Fruit fly (Drosophila melanogaster): ENCODE results near the gene CG13946.

The CG13946 gene

DNA sequence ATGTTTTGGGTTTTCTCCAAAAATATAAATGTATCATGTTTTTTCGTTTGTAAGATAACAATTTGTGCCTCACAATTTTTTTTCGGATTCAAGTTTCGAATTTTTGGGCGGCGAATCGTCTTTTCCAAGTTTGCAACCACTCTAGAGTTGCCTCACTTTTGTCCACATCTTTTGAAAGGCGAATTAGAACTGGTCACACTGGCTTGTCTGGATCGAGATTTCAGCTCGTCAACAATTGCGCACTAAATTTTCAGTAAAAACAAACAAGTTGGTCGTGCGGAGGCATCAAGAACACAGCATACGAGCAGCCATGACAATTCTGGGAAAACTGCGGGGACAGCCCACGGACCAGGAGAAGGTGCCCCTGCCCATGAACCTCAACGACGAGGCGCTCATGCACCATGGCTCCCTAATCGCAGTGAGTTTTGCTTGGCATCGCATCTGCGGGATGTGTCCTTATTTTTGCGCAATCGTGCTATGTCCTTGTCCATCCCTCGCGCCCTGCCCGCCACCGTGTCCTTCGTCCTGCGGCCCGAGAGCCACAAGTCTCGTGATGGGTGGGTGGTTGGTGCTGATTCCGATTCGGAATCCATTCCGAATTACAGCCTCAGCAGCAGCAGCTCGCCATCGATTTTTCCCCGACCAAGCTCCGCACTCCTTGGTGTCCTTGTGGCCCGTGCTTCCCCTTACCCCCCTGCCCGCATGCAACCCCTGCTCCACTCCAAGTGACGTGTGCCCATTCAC lies 45.1 kb downstream of the CG13946 start, which contains the start of gene CG3662 (continued):
- TF ChIP-seq NC2α (GFP tag; optimal IDR thresholded peaks at IDR 0.05) (no peak), Hr51 (GFP tag; optimal IDR thresholded peaks at IDR 0.05) (no peak), E2f1 (GFP tag; IDR thresholded peaks at IDR 0.05) (no peak), CG4424 (GFP tag; optimal IDR thresholded peaks at IDR 0.05) (no peak), mld (GFP tag; IDR thresholded peaks at IDR 0.05; ENCODE audit: partially characterized antibody) (no peak), luna (GFP tag; optimal IDR thresholded peaks at IDR 0.05) (no peak), emc (GFP tag; optimal IDR thresholded peaks at IDR 0.05) (no peak), CG9876 (GFP tag; optimal IDR thresholded peaks at IDR 0.05) (no peak), al (GFP tag; IDR thresholded peaks at IDR 0.05) (no peak), CG11723 (GFP tag; optimal IDR thresholded peaks at IDR 0.05) (no peak), CG2120 (GFP tag; optimal IDR thresholded peaks at IDR 0.05) (peak; percentile 31), MESR4 (GFP tag; optimal IDR thresholded peaks at IDR 0.05) (peak; percentile 97), Poxn (GFP tag; IDR thresholded peaks at IDR 0.05) (no peak), ftz-f1 (GFP tag; optimal IDR thresholded peaks at IDR 0.05) (no peak), Ravus (GFP tag; IDR thresholded peaks at IDR 0.05) (no peak), CG10654 (GFP tag; optimal IDR thresholded peaks at IDR 0.05) (no peak), gsb (GFP tag; IDR thresholded peaks at IDR 0.05) (no peak), tna (GFP tag; IDR thresholded peaks at IDR 0.05; ENCODE audit: partially characterized antibody) (peak; percentile 10; the same call in 1 of the 2 replicates), Hmr (GFP tag; optimal IDR thresholded peaks at IDR 0.05) (peak; percentile 47), ap (GFP tag; IDR thresholded peaks at IDR 0.05) (no peak), gfzf (GFP tag; optimal IDR thresholded peaks at IDR 0.05) (peak; percentile 97), Sox100B (GFP tag; optimal IDR thresholded peaks at IDR 0.05) (no peak), CG31441 (GFP tag; IDR thresholded peaks at IDR 0.05) (no peak), psq (GFP tag; optimal IDR thresholded peaks at IDR 0.05) (no peak), eyg (GFP tag; optimal IDR thresholded peaks at IDR 0.05) (no peak), Jarid2 (GFP tag; optimal IDR thresholded peaks at IDR 0.05) (no peak), gro (GFP tag; optimal IDR thresholded peaks at IDR 0.05) (peak; percentile 33), CG32772 (GFP tag; IDR thresholded peaks at IDR 0.05) (no peak), CG32767 (GFP tag; IDR thresholded peaks at IDR 0.05) (0 out of 2 replicates have a peak, but pooled peaks have one; percentile 32), CG12236 (GFP tag; optimal IDR thresholded peaks at IDR 0.05) (no peak), dati (GFP tag; IDR thresholded peaks at IDR 0.05) (no peak), Myb (GFP tag; optimal IDR thresholded peaks at IDR 0.05) (peak; percentile 93), CG14014 (GFP tag; IDR thresholded peaks at IDR 0.05) (no peak), CG7839 (tag; optimal IDR thresholded peaks at IDR 0.05) (no peak)

DNA sequence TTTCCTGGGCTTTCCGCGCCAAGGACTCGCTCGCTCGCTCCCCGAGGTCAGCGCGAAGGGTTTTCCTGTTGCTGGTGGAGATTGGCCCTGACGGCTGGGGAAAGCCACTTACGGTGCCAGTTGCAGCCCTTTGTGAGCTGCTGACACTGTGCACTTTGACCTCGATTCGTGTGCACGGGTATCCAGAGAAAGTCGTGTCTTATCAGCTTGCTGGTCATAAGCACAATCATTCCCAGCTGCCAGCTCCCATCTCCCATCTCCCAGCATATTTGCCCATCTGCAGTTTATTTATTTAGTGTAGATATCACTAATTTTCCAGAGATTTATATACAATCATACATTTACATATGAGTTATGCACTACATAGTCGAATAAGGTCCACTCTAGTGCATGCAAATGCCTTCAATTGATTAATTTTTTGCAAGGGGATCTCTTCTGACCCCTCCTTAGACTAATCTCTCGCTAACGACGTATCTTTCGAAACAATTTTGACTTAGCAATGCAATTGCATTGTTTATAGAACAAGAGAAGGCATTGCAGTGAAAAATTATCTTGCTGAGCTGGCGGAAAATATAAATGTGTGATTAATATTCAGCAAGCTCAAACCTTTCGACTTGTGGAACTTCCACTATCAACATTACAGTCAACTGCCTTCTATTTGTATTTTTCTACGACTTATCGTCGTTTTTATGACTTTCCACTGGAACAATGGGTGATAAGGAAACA lies 45.8 kb downstream of the CG13946 start:
- TF ChIP-seq Hr78 (GFP tag; optimal IDR thresholded peaks at IDR 0.05) (peak in 1 of 2 experiments; percentile 62), CG42726 (GFP tag; IDR thresholded peaks at IDR 0.05; ENCODE audit: partially characterized antibody) (0 out of 2 replicates have a peak, but pooled peaks have one; percentile 48), CG17802 (tag; optimal IDR thresholded peaks at IDR 0.05) (no peak)

Measured in whole organism, embryonic.